Worm (Caenorhabditis elegans) whole organism, L4/young adult: ENCODE data around the gene twk-17.

Source experiments
- W03F9.2 ChIP-seq: fragments of 150-350 bp; optimal IDR thresholded peaks from 2 replicates; lab custom pipeline; 2014; ENCODE audit warnings: missing biosample characterization, missing genetic modification characterization
- him-1 ChIP-seq: sonication (generic microtip); optimal IDR thresholded peaks from 2 replicates; lab custom pipeline; 2016; ENCODE audit warnings: missing genotype, missing genetic modification reagents, missing genetic modification characterization, missing compliant biosample characterization

ce11 chrX:7596627-7597026 lies 11.3 kb downstream of the twk-17 start, which contains the start of gene C44E12.1:
- TF ChIP-seq him-1 (no peak), W03F9.2 (tag; lab: Kevin White, UChicago) (no peak)
